Fruit fly (Drosophila melanogaster): ENCODE data around the gene GC1.

Gene GC1

dm6 chr3R:11947079-11947869 lies 20.2 kb upstream of the GC1 start (continued):
- TF ChIP-seq unc-4 (GFP tag; IDR thresholded peaks at IDR 0.05; ENCODE audit: partially characterized antibody) (no peak), MBD-R2 (GFP tag; IDR thresholded peaks at IDR 0.05) (no peak), HLH54F (GFP tag; optimal IDR thresholded peaks at IDR 0.05) (no peak), CG31388 (GFP tag; optimal IDR thresholded peaks at IDR 0.05) (no peak), CG11398 (GFP tag; optimal IDR thresholded peaks at IDR 0.05) (no peak), exex (tag; optimal IDR thresholded peaks at IDR 0.05) (no peak), D (optimal IDR thresholded peaks at IDR 0.05) (no peak), D (GFP tag; optimal IDR thresholded peaks at IDR 0.05) (no peak), Blimp-1 (GFP tag; optimal IDR thresholded peaks at IDR 0.05) (no peak), CG8089 (GFP tag; optimal IDR thresholded peaks at IDR 0.05) (no peak), Xbp1 (GFP tag; optimal IDR thresholded peaks at IDR 0.05) (no peak), row (GFP tag; IDR thresholded peaks at IDR 0.05) (peak; percentile 56), BEAF-32 (GFP tag; optimal IDR thresholded peaks at IDR 0.05) (no peak), gcm (GFP tag; optimal IDR thresholded peaks at IDR 0.05) (no peak), CG11696 (GFP tag; IDR thresholded peaks at IDR 0.05) (no peak), az2 (GFP tag; optimal IDR thresholded peaks at IDR 0.05) (no peak), Eip74EF (GFP tag; optimal IDR thresholded peaks at IDR 0.05) (no peak), HmgD (GFP tag; optimal IDR thresholded peaks at IDR 0.05) (no peak), ac (GFP tag; optimal IDR thresholded peaks at IDR 0.05) (no peak), sr (GFP tag; IDR thresholded peaks at IDR 0.05) (no peak), HLHmδ (GFP tag; optimal IDR thresholded peaks at IDR 0.05) (no peak), CG3838 (GFP tag; optimal IDR thresholded peaks at IDR 0.05) (no peak), Deaf1 (tag; optimal IDR thresholded peaks at IDR 0.05) (no peak), z (GFP tag; IDR thresholded peaks at IDR 0.05) (no peak), dan (GFP tag; IDR thresholded peaks at IDR 0.05) (no peak), CG1647 (GFP tag; optimal IDR thresholded peaks at IDR 0.05) (no peak), CG18599 (GFP tag; optimal IDR thresholded peaks at IDR 0.05) (peak; percentile 34), tap (tag; optimal IDR thresholded peaks at IDR 0.05) (no peak), CG10565 (GFP tag; optimal IDR thresholded peaks at IDR 0.05) (no peak), Trl (optimal IDR thresholded peaks at IDR 0.05) (no peak), Trl (GFP tag; optimal IDR thresholded peaks at IDR 0.05) (no peak), CG32767 (GFP tag; IDR thresholded peaks at IDR 0.05) (0 out of 2 replicates have a peak, but pooled peaks have one; percentile 25), Nf-YA (GFP tag; IDR thresholded peaks at IDR 0.05) (no peak), repo (GFP tag; optimal IDR thresholded peaks at IDR 0.05) (no peak), CG9727 (GFP tag; optimal IDR thresholded peaks at IDR 0.05) (no peak), pzg (GFP tag; optimal IDR thresholded peaks at IDR 0.05) (no peak), Side (GFP tag; optimal IDR thresholded peaks at IDR 0.05) (no peak), btn (GFP tag; optimal IDR thresholded peaks at IDR 0.05) (no peak), CG12104 (GFP tag; optimal IDR thresholded peaks at IDR 0.05) (no peak), Ptx1 (GFP tag; IDR thresholded peaks at IDR 0.05) (peak; percentile 41; the same call in 1 of the 2 replicates), lov (optimal IDR thresholded peaks at IDR 0.05) (no peak), lov (GFP tag; IDR thresholded peaks at IDR 0.05) (no peak), Rfx (GFP tag; IDR thresholded peaks at IDR 0.05) (peak; percentile 64), CG6272 (GFP tag; IDR thresholded peaks at IDR 0.05) (no peak), hb (GFP tag; IDR thresholded peaks at IDR 0.05; ENCODE audit: partially characterized antibody) (no peak), CG8281 (tag; optimal IDR thresholded peaks at IDR 0.05) (no peak), CG4328 (GFP tag; optimal IDR thresholded peaks at IDR 0.05) (no peak), HLH4C (GFP tag; IDR thresholded peaks at IDR 0.05; ENCODE audit: partially characterized antibody) (no peak), CG8924 (tag; optimal IDR thresholded peaks at IDR 0.05) (no peak), Bgb (GFP tag; IDR thresholded peaks at IDR 0.05; ENCODE audit: partially characterized antibody) (no peak), Taf1 (GFP tag; IDR thresholded peaks at IDR 0.05) (no peak)
